Fruit fly (Drosophila melanogaster) whole organism, larva: Measurements from ENCODE around the gene CG5860.
A peak's percentile ranks its signal among the peaks of the same experiment; 100 is the strongest.

Source experiments
- noc ChIP-seq: fragments of 200-800 bp; sonication (Bioruptor generic); optimal IDR thresholded peaks from 3 replicates; lab custom pipeline; 2019; ENCODE audit warnings: missing biosample characterization, mild to moderate bottlenecking, missing genetic modification characterization, moderate library complexity

Gene CG5860

DNA sequence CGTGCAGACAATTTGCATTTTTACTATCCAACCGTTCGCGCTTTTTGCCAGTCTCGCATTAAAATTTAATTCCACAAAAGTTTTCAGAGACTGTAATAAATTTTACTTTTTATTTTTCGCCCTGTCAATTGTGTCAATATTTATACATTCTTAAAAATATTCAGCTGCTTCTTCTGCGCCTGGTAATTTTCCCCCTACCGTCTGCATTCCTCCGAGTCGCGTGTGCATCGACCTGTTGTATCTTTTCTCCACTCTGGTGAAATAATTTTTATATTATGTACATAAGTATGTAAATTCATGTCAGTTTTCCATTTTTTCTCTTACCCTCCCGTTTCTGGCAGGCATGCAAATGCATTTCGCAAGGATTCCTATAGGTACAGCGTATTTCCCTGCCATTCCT is 6.2 kb upstream of the CG5860 start, which contains the start of gene CG34279:
CG34279 (minus strand) TSS at position 101 of the 400 bp plus-strand sequence.
- no peak for TF ChIP-seq noc (tag; lab: Kevin White, UChicago)

dm6 chr3R:17403618-17404017 is 5.8 kb upstream of the CG5860 start, which contains the start of gene CG34280:
CG34280 (minus strand) TSS chr3R:17403718.
- no peak for TF ChIP-seq noc (tag; lab: Kevin White, UChicago)

- peak; percentile 48 for TF ChIP-seq noc (tag; lab: Kevin White, UChicago)
Measured at dm6 chr3R:17404155-17404554, 5.3 kb upstream of the CG5860 start.

DNA sequence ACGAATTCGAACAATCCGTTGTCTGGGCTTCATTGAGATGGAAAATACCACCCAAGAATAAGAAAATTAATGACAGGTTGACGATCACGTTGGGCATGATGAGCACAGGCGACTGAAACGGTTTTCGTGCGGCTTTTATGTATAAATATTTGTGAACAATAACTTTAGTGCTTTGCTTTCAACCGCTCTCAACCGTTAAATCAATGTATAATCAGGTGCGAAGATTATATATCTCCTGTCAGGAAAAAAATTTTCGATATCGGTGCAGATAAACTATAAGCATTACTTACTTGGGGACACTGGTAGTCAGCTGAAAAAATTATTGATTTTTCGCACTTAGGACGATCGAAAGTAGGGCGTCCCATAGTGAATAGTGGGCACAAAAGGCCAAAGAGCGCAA is 4.4 kb upstream of the CG5860 start, which contains the start of gene CG42823:
CG42823 (minus strand) TSS at position 101 of the 400 bp plus-strand sequence.
- TF ChIP-seq noc (tag; lab: Kevin White, UChicago), result no peak

DNA sequence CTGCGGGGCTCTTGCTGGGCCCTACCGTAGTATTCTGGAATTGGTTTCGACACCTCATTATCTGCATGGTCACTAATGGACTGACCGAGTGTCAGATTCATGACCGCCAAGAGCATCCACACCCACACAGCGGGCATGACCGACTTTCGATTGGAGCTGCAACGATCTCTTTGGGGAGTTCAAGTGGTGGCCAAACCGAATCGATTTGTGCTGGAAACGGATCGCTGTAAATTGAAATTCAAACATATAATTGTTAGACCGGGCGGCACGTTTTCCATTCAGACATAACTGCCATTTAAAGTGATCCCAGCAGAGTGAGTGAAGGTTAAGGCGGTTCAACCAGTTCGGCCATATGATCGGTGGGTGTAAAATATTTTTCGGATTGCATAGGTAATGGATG is 3.0 kb upstream of the CG5860 start, which contains the start of the genes CG42824 and CG42798:
CG42824 (minus strand) TSS at position 101 of the 400 bp plus-strand sequence.
CG42798 (plus strand) TSS at position 268 of the 400 bp plus-strand sequence.
- TF ChIP-seq noc (tag; lab: Kevin White, UChicago), result no peak

DNA sequence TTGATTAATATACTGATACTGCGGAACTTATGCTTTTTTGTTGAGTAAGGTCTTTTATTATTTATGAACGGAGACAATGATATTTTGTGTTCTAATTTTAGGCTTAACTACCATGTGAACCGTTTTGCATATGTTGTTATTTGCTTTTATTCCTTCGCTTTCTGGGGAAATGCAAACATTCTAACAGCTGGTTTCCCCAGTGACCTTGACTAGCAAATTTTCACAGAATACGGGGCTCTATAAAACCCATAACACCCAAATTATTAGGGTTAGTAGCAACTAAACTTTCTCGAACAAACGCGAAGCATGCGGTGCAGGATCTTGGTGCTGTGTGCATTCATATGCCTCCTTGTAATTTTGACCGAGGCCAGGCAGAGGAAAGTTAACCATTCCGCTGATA is 1.8 kb upstream of the CG5860 start, which contains the start of gene CG17283:
CG17283 (plus strand) TSS at position 301 of the 400 bp plus-strand sequence.
- TF ChIP-seq noc (tag; lab: Kevin White, UChicago), result no peak

DNA sequence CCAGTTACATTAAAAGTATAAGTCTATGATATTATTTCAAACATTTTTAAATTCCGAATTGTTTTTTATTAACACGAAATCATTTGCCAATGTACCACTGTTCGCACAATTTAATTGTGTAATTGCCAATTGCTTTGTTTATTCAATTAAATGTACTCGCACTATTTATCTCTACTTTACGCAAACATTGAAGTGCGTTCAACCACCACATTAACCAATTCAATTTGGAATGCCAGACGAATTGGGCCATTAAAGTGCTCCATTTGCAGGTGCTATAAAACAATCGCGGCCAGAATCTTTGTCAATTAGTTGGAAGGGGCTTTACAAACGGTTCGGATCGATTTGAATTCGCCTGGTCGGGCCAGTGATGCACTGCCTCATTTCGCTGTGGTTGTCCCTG is 1.4 kb downstream of the CG5860 start, which contains the start of gene CG5863:
CG5863 (plus strand) TSS at position 301 of the 400 bp plus-strand sequence.
- no peak for TF ChIP-seq noc (tag; lab: Kevin White, UChicago)

DNA sequence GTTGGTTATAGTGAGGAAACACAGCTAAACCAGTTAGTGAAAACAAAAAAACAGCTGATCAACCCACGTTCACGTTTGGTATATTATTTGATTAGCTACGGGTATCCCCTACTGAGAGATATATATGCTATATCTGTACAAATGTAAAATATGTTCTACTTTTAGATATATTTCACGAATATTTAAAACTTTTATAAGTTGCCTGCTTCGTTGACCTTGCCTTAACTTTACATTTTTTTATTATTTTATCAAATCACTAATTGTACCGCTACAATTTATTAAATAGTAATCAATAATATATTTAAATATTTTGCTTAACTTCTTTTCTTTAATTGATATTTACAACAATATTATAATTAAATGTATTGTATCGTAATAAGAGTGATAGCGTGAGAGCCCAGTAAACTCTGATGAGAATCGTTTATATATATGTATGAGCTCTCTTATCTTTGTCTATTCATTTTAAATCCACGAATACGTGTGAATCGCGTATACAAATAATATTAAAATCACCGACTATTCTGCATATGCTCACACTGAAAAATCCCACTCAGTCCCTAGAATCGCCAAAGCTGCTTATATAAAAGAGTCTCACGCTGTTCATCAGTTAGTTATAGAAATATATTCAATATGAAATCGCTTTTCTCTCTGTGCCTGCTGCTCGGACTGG is 3.2 kb downstream of the CG5860 start, which contains the start of gene CG42821:
CG42821 (plus strand) TSS at position 620 of the 670 bp plus-strand sequence.
- TF ChIP-seq noc (tag; lab: Kevin White, UChicago), result no peak

dm6 chr3R:17413601-17414000 is 4.2 kb downstream of the CG5860 start, which contains the start of gene CG42822:
CG42822 (plus strand) TSS chr3R:17413901.
- no peak for TF ChIP-seq noc (tag; lab: Kevin White, UChicago)

DNA sequence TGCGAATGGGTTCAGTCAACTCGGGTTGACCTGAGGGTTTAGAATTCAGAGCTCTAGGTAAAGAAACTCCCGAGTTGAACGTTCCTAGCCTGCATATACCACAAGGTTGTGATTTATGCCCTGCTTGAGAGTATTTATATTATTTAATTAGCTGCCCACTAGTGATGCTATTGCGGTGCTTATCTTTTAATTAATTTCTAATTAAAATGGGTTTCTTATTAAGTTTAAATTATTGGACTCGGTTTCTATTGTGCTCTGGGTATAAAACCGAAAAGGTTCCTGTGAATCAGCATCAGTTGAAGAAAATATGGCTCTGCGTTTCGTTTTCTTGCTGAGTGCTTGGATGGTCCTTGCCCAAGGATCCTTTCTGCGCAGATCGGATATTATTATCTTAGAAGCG is 6.0 kb downstream of the CG5860 start, which contains the start of gene CG5866:
CG5866 (plus strand) TSS at position 301 of the 400 bp plus-strand sequence.
- no peak for TF ChIP-seq noc (tag; lab: Kevin White, UChicago)

- TF ChIP-seq noc (tag; lab: Kevin White, UChicago), result no peak
Measured at dm6 chr3R:17417167-17417566, 7.7 kb downstream of the CG5860 start, which contains the start of gene CG33333. CG33333 (plus strand) TSS chr3R:17417467.

DNA sequence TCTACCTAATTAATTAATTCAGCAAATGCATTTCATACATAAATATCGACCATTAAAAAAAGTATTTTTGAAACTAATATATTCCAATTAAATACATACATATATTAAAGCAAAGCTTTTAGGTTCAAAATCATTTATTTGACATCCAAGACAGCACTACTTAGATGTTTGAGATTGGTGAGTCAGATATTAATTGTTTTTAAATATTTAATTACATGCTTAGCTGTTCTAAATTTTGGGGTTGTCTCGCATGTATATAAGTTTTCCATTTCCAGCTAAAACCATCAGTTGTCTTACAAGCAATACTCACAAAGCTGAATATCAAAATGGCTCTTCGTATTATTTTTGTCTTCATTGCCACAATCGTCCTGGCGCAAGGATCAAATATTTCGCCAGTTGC is 9.0 kb downstream of the CG5860 start, which contains the start of gene CG42834:
CG42834 (plus strand) TSS at position 301 of the 400 bp plus-strand sequence.
- TF ChIP-seq noc (tag; lab: Kevin White, UChicago), result no peak

DNA sequence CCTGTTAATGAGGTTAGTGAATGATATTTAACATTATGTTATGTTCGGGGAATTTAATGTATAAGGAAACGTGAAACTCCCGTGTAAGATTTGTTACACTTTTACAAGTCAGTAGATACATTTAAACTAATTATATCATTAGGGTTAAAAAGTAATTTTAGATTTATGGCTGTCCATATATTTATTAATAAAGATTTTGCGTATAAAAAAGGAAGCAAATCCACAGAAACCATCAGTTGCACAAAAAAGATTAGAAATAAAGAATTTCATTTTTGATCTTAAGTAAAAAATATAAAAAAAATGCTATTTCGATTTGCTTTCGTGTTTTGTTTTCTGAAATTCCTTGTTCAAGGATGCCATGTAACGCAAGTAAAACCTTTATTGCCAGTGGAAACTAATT is 10.9 kb downstream of the CG5860 start, which contains the start of gene CG42835:
CG42835 (plus strand) TSS at position 301 of the 400 bp plus-strand sequence.
- TF ChIP-seq noc (tag; lab: Kevin White, UChicago), result no peak

- TF ChIP-seq noc (tag; lab: Kevin White, UChicago), result no peak
Measured at dm6 chr3R:17422102-17422501, 12.7 kb downstream of the CG5860 start, which contains the start of gene CG14332. CG14332 (minus strand) TSS chr3R:17422202.

DNA sequence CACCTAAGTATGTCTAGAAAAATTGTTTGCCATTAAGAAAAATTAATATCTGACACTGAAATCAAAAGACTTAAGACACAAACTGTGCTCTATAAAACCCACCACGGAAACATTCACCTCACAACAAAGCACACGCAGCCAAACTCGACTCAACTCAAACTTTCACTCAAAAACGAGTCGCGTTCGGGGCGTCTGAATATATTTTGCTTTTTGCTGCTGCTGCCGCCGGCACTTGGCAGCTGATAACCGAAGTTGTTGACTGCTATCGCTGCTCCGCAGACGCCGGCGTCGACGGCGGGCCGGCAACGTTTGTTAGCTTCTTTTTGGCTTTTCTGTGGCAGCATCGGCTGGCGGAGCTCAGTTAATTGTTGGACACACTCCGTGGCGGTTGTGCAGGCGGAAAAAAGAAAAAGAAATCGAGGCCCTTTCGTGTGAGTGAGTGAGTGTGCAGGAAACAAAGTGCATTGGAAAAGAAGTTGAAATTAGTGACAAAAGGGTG is 16.0 kb downstream of the CG5860 start, which contains the start of gene cysu:
cysu (plus strand) TSS at position 352 of the 499 bp plus-strand sequence.
- no peak for TF ChIP-seq noc (tag; lab: Kevin White, UChicago)

DNA sequence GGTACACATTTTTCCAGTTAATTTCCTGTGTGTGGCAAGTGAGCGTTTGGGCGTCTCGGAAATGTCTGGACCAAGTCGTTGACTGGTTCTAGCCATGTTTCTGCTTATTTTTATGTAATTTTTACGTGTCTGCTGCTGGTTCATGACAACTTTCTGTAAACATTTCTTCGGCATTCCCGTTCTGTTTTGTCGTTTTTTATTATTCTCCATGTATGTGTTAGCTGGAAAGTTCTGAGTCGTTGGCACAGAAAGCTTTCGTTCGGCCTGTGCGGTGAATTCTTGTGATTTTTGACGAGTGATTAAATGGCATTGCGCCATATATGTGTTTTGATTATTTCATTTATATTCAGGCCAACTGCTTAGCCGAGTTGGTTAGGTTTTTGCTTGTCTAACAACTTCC is 16.8 kb downstream of the CG5860 start:
- TF ChIP-seq noc (tag; lab: Kevin White, UChicago), result no peak
